Worm (Caenorhabditis elegans): ENCODE results near the gene sri-63.

Gene sri-63

ce11 chrII:3251782-3252181 lies 35.4 kb upstream of the sri-63 start:
- no peak for TF ChIP-seq ztf-23 (GFP tag; IDR thresholded peaks at IDR 0.05)
- TF ChIP-seq ref-1 (GFP tag; conservative IDR thresholded peaks at IDR 0.05) = no peak
- no peak for TF ChIP-seq cog-1 (tag; optimal IDR thresholded peaks at IDR 0.05)
- no peak for TF ChIP-seq flt-1 (GFP tag; IDR thresholded peaks at IDR 0.05)
- no peak for TF ChIP-seq ztf-29 (GFP tag; IDR thresholded peaks at IDR 0.05)
- no peak for TF ChIP-seq tab-1 (GFP tag; IDR thresholded peaks at IDR 0.05)
- TF ChIP-seq med-1 (GFP tag; optimal IDR thresholded peaks at IDR 0.05; ENCODE audit: insufficient read depth) = no peak
- TF ChIP-seq klf-2 (GFP tag; conservative IDR thresholded peaks at IDR 0.05) = no peak
- no peak for TF ChIP-seq T22C8.4 (GFP tag; IDR thresholded peaks at IDR 0.05)

- TF ChIP-seq flt-1 (GFP tag; IDR thresholded peaks at IDR 0.05) (no peak), tab-1 (GFP tag; IDR thresholded peaks at IDR 0.05) (no peak)
Observed at ce11 chrII:3259254-3259653, 27.9 kb upstream of the sri-63 start, which contains the start of gene gcy-19. gcy-19 (minus strand) TSS chrII:3259354.

- TF ChIP-seq ztf-23 (GFP tag; IDR thresholded peaks at IDR 0.05) (no peak), med-1 (GFP tag; optimal IDR thresholded peaks at IDR 0.05; ENCODE audit: insufficient read depth) (no peak), tab-1 (GFP tag; IDR thresholded peaks at IDR 0.05) (no peak), klf-2 (GFP tag; conservative IDR thresholded peaks at IDR 0.05) (no peak), T22C8.4 (GFP tag; IDR thresholded peaks at IDR 0.05) (no peak), ztf-29 (GFP tag; IDR thresholded peaks at IDR 0.05) (no peak), ref-1 (GFP tag; conservative IDR thresholded peaks at IDR 0.05) (no peak), flt-1 (GFP tag; IDR thresholded peaks at IDR 0.05) (no peak), cog-1 (tag; optimal IDR thresholded peaks at IDR 0.05) (no peak)
Observed at ce11 chrII:3262504-3262903, 24.7 kb upstream of the sri-63 start, which contains the start of gene F02E11.2. F02E11.2 (plus strand) TSS chrII:3262804.

- TF ChIP-seq flt-1 (GFP tag; IDR thresholded peaks at IDR 0.05) = no peak
- no peak for TF ChIP-seq klf-2 (GFP tag; conservative IDR thresholded peaks at IDR 0.05)
- no peak for TF ChIP-seq ztf-23 (GFP tag; IDR thresholded peaks at IDR 0.05)
- no peak for TF ChIP-seq T22C8.4 (GFP tag; IDR thresholded peaks at IDR 0.05)
Observed at ce11 chrII:3264704-3265103, 22.5 kb upstream of the sri-63 start.

- no peak for TF ChIP-seq klf-2 (GFP tag; conservative IDR thresholded peaks at IDR 0.05)
Observed at ce11 chrII:3267365-3267764, 19.8 kb upstream of the sri-63 start, which contains the start of gene F02E11.7. F02E11.7 (plus strand) TSS chrII:3267665.

- no peak for TF ChIP-seq ztf-29 (GFP tag; IDR thresholded peaks at IDR 0.05)
- TF ChIP-seq med-1 (GFP tag; optimal IDR thresholded peaks at IDR 0.05; ENCODE audit: insufficient read depth) = no peak
- TF ChIP-seq T22C8.4 (GFP tag; IDR thresholded peaks at IDR 0.05) = peak; percentile 41
- peak; percentile 69 for TF ChIP-seq flt-1 (GFP tag; IDR thresholded peaks at IDR 0.05)
- no peak for TF ChIP-seq cog-1 (tag; optimal IDR thresholded peaks at IDR 0.05)
- peak; percentile 68 for TF ChIP-seq tab-1 (GFP tag; IDR thresholded peaks at IDR 0.05)
- TF ChIP-seq ref-1 (GFP tag; conservative IDR thresholded peaks at IDR 0.05) = 0 out of 2 replicates have a peak, but pooled peaks have one; percentile 34
- 0 out of 2 replicates have a peak, but pooled peaks have one; percentile 6 for TF ChIP-seq klf-2 (GFP tag; conservative IDR thresholded peaks at IDR 0.05)
- no peak for TF ChIP-seq ztf-23 (GFP tag; IDR thresholded peaks at IDR 0.05)
Observed at ce11 chrII:3267815-3268214, 19.4 kb upstream of the sri-63 start.

ce11 chrII:3270598-3270997 lies 16.6 kb upstream of the sri-63 start:
- TF ChIP-seq flt-1 (GFP tag; IDR thresholded peaks at IDR 0.05) = no peak
- no peak for TF ChIP-seq med-1 (GFP tag; optimal IDR thresholded peaks at IDR 0.05; ENCODE audit: insufficient read depth)
- no peak for TF ChIP-seq tab-1 (GFP tag; IDR thresholded peaks at IDR 0.05)
- TF ChIP-seq cog-1 (tag; optimal IDR thresholded peaks at IDR 0.05) = no peak
- no peak for TF ChIP-seq T22C8.4 (GFP tag; IDR thresholded peaks at IDR 0.05)
- no peak for TF ChIP-seq ztf-23 (GFP tag; IDR thresholded peaks at IDR 0.05)
- no peak for TF ChIP-seq ztf-29 (GFP tag; IDR thresholded peaks at IDR 0.05)
- no peak for TF ChIP-seq ref-1 (GFP tag; conservative IDR thresholded peaks at IDR 0.05)
- TF ChIP-seq klf-2 (GFP tag; conservative IDR thresholded peaks at IDR 0.05) = no peak

ce11 chrII:3274923-3275322 lies 12.2 kb upstream of the sri-63 start, which contains the start of gene F02E11.3:
F02E11.3 (minus strand) TSS chrII:3275023.
- TF ChIP-seq tab-1 (GFP tag; IDR thresholded peaks at IDR 0.05) (no peak), cog-1 (tag; optimal IDR thresholded peaks at IDR 0.05) (no peak), med-1 (GFP tag; optimal IDR thresholded peaks at IDR 0.05; ENCODE audit: insufficient read depth) (no peak), flt-1 (GFP tag; IDR thresholded peaks at IDR 0.05) (no peak), ztf-23 (GFP tag; IDR thresholded peaks at IDR 0.05) (no peak), ref-1 (GFP tag; conservative IDR thresholded peaks at IDR 0.05) (no peak), ztf-29 (GFP tag; IDR thresholded peaks at IDR 0.05) (no peak)

- TF ChIP-seq ref-1 (GFP tag; conservative IDR thresholded peaks at IDR 0.05) = no peak
- TF ChIP-seq ztf-29 (GFP tag; IDR thresholded peaks at IDR 0.05) = no peak
- TF ChIP-seq klf-2 (GFP tag; conservative IDR thresholded peaks at IDR 0.05) = no peak
- TF ChIP-seq ztf-23 (GFP tag; IDR thresholded peaks at IDR 0.05) = no peak
- no peak for TF ChIP-seq tab-1 (GFP tag; IDR thresholded peaks at IDR 0.05)
- TF ChIP-seq med-1 (GFP tag; optimal IDR thresholded peaks at IDR 0.05; ENCODE audit: insufficient read depth) = no peak
Observed at ce11 chrII:3277686-3278085, 9.5 kb upstream of the sri-63 start, which contains the start of gene F02E11.4. F02E11.4 (minus strand) TSS chrII:3277786.

ce11 chrII:3278634-3279033 lies 8.5 kb upstream of the sri-63 start, which contains the start of gene wht-4:
wht-4 (plus strand) TSS chrII:3278934.
- TF ChIP-seq klf-2 (GFP tag; conservative IDR thresholded peaks at IDR 0.05) (no peak), ztf-23 (GFP tag; IDR thresholded peaks at IDR 0.05) (no peak), flt-1 (GFP tag; IDR thresholded peaks at IDR 0.05) (no peak), med-1 (GFP tag; optimal IDR thresholded peaks at IDR 0.05; ENCODE audit: insufficient read depth) (no peak), cog-1 (tag; optimal IDR thresholded peaks at IDR 0.05) (no peak), ztf-29 (GFP tag; IDR thresholded peaks at IDR 0.05) (no peak), tab-1 (GFP tag; IDR thresholded peaks at IDR 0.05) (no peak), ref-1 (GFP tag; conservative IDR thresholded peaks at IDR 0.05) (no peak), T22C8.4 (GFP tag; IDR thresholded peaks at IDR 0.05) (no peak)
